Fruit fly (Drosophila melanogaster): Measurements from ENCODE around the gene CycB3.

DNA sequence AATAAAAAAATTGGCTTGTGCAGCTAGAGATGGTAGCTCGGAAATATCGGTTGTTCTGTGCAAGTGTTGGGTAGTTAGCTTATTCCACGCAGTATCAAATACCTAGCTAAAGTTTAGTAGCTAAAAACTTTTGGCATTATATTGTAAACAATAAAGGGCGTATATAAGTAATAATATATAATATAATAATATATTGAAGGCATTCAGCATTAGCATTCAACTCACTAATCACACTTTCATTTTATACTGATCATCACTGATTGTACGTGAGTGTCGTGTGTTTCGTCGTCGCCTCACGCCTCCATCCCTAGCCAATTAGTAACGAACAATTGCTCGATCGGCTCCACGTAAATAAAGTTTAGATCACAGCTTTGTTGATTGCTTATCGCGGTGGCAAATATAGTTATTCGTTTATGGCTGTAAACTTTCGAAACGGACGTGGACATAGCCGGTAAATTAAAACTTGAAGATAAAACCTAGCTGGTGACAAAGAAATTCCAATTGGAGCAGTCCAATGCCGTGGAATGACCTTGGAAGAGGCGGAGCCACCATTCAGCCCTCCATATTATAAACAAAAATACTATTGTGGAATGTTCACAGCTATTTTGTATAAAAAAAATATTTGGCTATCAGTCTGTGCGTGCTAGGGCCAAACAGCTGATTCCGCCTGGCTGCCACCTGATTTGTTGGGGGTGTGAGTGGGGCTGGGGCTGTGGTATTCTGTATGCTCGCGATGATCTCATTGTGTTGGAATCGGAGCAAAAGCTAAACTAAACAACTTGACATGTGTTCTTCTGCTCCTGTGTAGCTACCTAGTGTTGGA, 47.4 kb upstream of the CycB3 start, which contains the start of the genes PIG-S, sud1 and CG11168:
- no peak for TF ChIP-seq EcR (GFP tag; optimal IDR thresholded peaks at IDR 0.05)
- no peak for TF ChIP-seq Dll (optimal IDR thresholded peaks at IDR 0.05)
